Worm (Caenorhabditis elegans): ENCODE data around the gene Y57G7A.5.
"Not testable (repeated sequence)": the region's sequence is repeated elsewhere in the genome, so short reads cannot be mapped to it uniquely, and the experiment has no call there.

Y57G7A.5 gene

ce11 chrII:1284985-1285384 is 9.6 kb upstream of the Y57G7A.5 start:
- no peak for TF ChIP-seq sma-3 (GFP tag; optimal IDR thresholded peaks at IDR 0.05)
- TF ChIP-seq unc-39 (tag; optimal IDR thresholded peaks at IDR 0.05), result no peak
- TF ChIP-seq Y55F3AM.14 (GFP tag; optimal IDR thresholded peaks at IDR 0.05), result no peak
- no peak for TF ChIP-seq ZK546.5 (tag; optimal IDR thresholded peaks at IDR 0.05)
- TF ChIP-seq crh-2 (tag; optimal IDR thresholded peaks at IDR 0.05), result no peak
- no peak for TF ChIP-seq R02D3.7 (tag; optimal IDR thresholded peaks at IDR 0.05)
- no peak for TF ChIP-seq nhr-10 (tag; optimal IDR thresholded peaks at IDR 0.05)
- TF ChIP-seq mbf-1 (tag; optimal IDR thresholded peaks at IDR 0.05), result no peak
- no peak for TF ChIP-seq nhr-6 (tag; optimal IDR thresholded peaks at IDR 0.05)

- not testable (repeated sequence) for TF ChIP-seq ZK546.5 (tag; optimal IDR thresholded peaks at IDR 0.05); egl-27 (tag; optimal IDR thresholded peaks at IDR 0.05); lin-13 (GFP tag; optimal IDR thresholded peaks at IDR 0.05)
Measured at ce11 chrII:1278350-1278749, 3.0 kb upstream of the Y57G7A.5 start, which contains the start of gene srz-63. Gene srz-63, plus strand, starts transcription at chrII:1278650.

ce11 chrII:1276778-1277177 is 1.4 kb upstream of the Y57G7A.5 start, which contains the start of gene Y57G7A.11:
Gene Y57G7A.11, minus strand, starts transcription at chrII:1276878.
- TF ChIP-seq nhr-77 (tag; optimal IDR thresholded peaks at IDR 0.05) (no peak), ZK546.5 (tag; optimal IDR thresholded peaks at IDR 0.05) (no peak), nhr-129 (tag; optimal IDR thresholded peaks at IDR 0.05) (no peak), lin-39 (tag; optimal IDR thresholded peaks at IDR 0.05) (no peak), crh-2 (tag; optimal IDR thresholded peaks at IDR 0.05) (no peak), unc-55 (GFP tag; optimal IDR thresholded peaks at IDR 0.05) (no peak), aly-2 (tag; optimal IDR thresholded peaks at IDR 0.05) (no peak), sma-9 (GFP tag; optimal IDR thresholded peaks at IDR 0.05) (no peak), sma-9 (tag; optimal IDR thresholded peaks at IDR 0.05) (no peak), skn-1 (tag; optimal IDR thresholded peaks at IDR 0.05) (no peak), nhr-25 (tag; optimal IDR thresholded peaks at IDR 0.05) (no peak), unc-62 (GFP tag; optimal IDR thresholded peaks at IDR 0.05) (no peak), ceh-16 (tag; optimal IDR thresholded peaks at IDR 0.05) (no peak)

ce11 chrII:1271814-1272213 is 3.5 kb downstream of the Y57G7A.5 start, which contains the start of gene srw-66:
Gene srw-66, minus strand, starts transcription at chrII:1271914.
- TF ChIP-seq nhr-23 (tag; optimal IDR thresholded peaks at IDR 0.05), result no peak
- TF ChIP-seq aly-2 (tag; optimal IDR thresholded peaks at IDR 0.05), result no peak
- TF ChIP-seq elt-3 (tag; optimal IDR thresholded peaks at IDR 0.05), result no peak
- no peak for TF ChIP-seq nhr-25 (tag; optimal IDR thresholded peaks at IDR 0.05)
- TF ChIP-seq ama-1 (optimal IDR thresholded peaks at IDR 0.05), result no peak
- TF ChIP-seq alr-1 (tag; optimal IDR thresholded peaks at IDR 0.05), result no peak
- no peak for TF ChIP-seq mab-5 (tag; optimal IDR thresholded peaks at IDR 0.05)
- TF ChIP-seq ceh-16 (tag; optimal IDR thresholded peaks at IDR 0.05), result no peak
- no peak for TF ChIP-seq nhr-12 (tag; optimal IDR thresholded peaks at IDR 0.05)

ce11 chrII:1266790-1267189 is 8.5 kb downstream of the Y57G7A.5 start, which contains the start of gene oac-30:
Gene oac-30, minus strand, starts transcription at chrII:1266890.
- no peak for TF ChIP-seq lin-11 (tag; optimal IDR thresholded peaks at IDR 0.05)
- no peak for TF ChIP-seq unc-39 (tag; optimal IDR thresholded peaks at IDR 0.05)
- no peak for TF ChIP-seq nhr-129 (tag; optimal IDR thresholded peaks at IDR 0.05)
- no peak for TF ChIP-seq nhr-12 (tag; optimal IDR thresholded peaks at IDR 0.05)
- no peak for TF ChIP-seq F13H6.1 (tag; optimal IDR thresholded peaks at IDR 0.05)
- no peak for TF ChIP-seq sma-9 (GFP tag; optimal IDR thresholded peaks at IDR 0.05)
- TF ChIP-seq sma-9 (tag; optimal IDR thresholded peaks at IDR 0.05), result no peak
- no peak for TF ChIP-seq snpc-4 (tag; optimal IDR thresholded peaks at IDR 0.05)
- no peak for TF ChIP-seq ZK546.5 (tag; optimal IDR thresholded peaks at IDR 0.05)
- no peak for TF ChIP-seq lsy-2 (tag; optimal IDR thresholded peaks at IDR 0.05)
- no peak for TF ChIP-seq nhr-25 (tag; optimal IDR thresholded peaks at IDR 0.05)
- no peak for TF ChIP-seq C34F6.9 (tag; optimal IDR thresholded peaks at IDR 0.05)
- no peak for TF ChIP-seq peb-1 (tag; optimal IDR thresholded peaks at IDR 0.05)
- TF ChIP-seq gmeb-1 (tag; optimal IDR thresholded peaks at IDR 0.05), result no peak
- no peak for TF ChIP-seq nhr-10 (tag; optimal IDR thresholded peaks at IDR 0.05)
